Worm (Caenorhabditis elegans): ENCODE measurements around the gene osm-6.

ce11 chrV:11927346-11927745, at the start of gene osm-6:
- TF ChIP-seq lsy-2 (tag; optimal IDR thresholded peaks at IDR 0.05) (no peak), daf-12 (tag; optimal IDR thresholded peaks at IDR 0.05) (no peak), ZK546.5 (tag; optimal IDR thresholded peaks at IDR 0.05) (no peak), F26F4.8 (GFP tag; conservative IDR thresholded peaks at IDR 0.05) (no peak), ceh-82 (tag; optimal IDR thresholded peaks at IDR 0.05) (no peak), dpl-1 (GFP tag; optimal IDR thresholded peaks at IDR 0.05) (no peak), mdt-29 (GFP tag; IDR thresholded peaks at IDR 0.05) (no peak), php-3 (GFP tag; IDR thresholded peaks at IDR 0.05) (no peak), nhr-237 (tag; optimal IDR thresholded peaks at IDR 0.05) (no peak), nhr-25 (tag; optimal IDR thresholded peaks at IDR 0.05; ENCODE audit: borderline replicate concordance, insufficient read depth) (no peak), daf-19 (GFP tag; conservative IDR thresholded peaks at IDR 0.05) (no peak), lin-13 (GFP tag; optimal IDR thresholded peaks at IDR 0.05) (no peak)

Data from whole organism, L4 larva.